Worm (Caenorhabditis elegans) whole organism, mixed stage, embryonic: ENCODE results near the gene T10D4.11.

ENCODE experiments used
- M03D4.4 ChIP-seq: sonication (generic microtip); optimal IDR thresholded peaks from 2 replicates; lab custom pipeline; 2017; ENCODE audit warnings: mild to moderate bottlenecking, missing genetic modification characterization, missing compliant biosample characterization
- blmp-1 ChIP-seq: fragments of 150-350 bp; optimal IDR thresholded peaks from 2 replicates; lab custom pipeline; 2014; ENCODE audit warnings: missing biosample characterization, missing genetic modification characterization
- ceh-39 ChIP-seq: fragments of 150-350 bp; optimal IDR thresholded peaks from 2 replicates; lab custom pipeline; 2014; ENCODE audit warnings: missing biosample characterization, missing genetic modification characterization
- ceh-43 ChIP-seq: fragments of 200-800 bp; sonication (Bioruptor generic); optimal IDR thresholded peaks from 2 replicates; lab custom pipeline; 2018; ENCODE audit warnings: mild to moderate bottlenecking, missing genetic modification characterization, moderate library complexity, missing compliant biosample characterization
- ceh-83 ChIP-seq: fragments of 200-800 bp; sonication (Bioruptor generic); optimal IDR thresholded peaks from 2 replicates; lab custom pipeline; 2018; ENCODE audit warnings: mild to moderate bottlenecking, missing genetic modification characterization, missing compliant biosample characterization
- ces-1 ChIP-seq: fragments of 150-350 bp; optimal IDR thresholded peaks from 2 replicates; lab custom pipeline; 2014; ENCODE audit warnings: missing biosample characterization, missing genetic modification reagents, missing genetic modification characterization
- drap-1 ChIP-seq: fragments of 200-800 bp; sonication (Bioruptor generic); optimal IDR thresholded peaks from 3 replicates; lab custom pipeline; 2018; ENCODE audit warnings: mild to moderate bottlenecking, missing genetic modification characterization, missing compliant biosample characterization
- elt-1 ChIP-seq: sonication (generic microtip); optimal IDR thresholded peaks from 2 replicates; lab custom pipeline; 2017; ENCODE audit warnings: missing genetic modification characterization, mild to moderate bottlenecking, missing compliant biosample characterization, antibody characterized with exemption, moderate library complexity, borderline replicate concordance; ENCODE audit not compliant: insufficient read depth
- elt-3 ChIP-seq: fragments of 150-350 bp; optimal IDR thresholded peaks from 2 replicates; lab custom pipeline; 2014; ENCODE audit warnings: missing biosample characterization, missing genetic modification characterization
- flh-1 ChIP-seq: fragments of 200-800 bp; sonication (Bioruptor generic); optimal IDR thresholded peaks from 2 replicates; lab custom pipeline; 2018; ENCODE audit warnings: mild to moderate bottlenecking, missing genetic modification characterization, moderate library complexity, missing compliant biosample characterization
- ham-2 ChIP-seq: fragments of 200-800 bp; sonication (Bioruptor generic); optimal IDR thresholded peaks from 2 replicates; lab custom pipeline; 2018; ENCODE audit warnings: mild to moderate bottlenecking, missing genetic modification characterization, missing compliant biosample characterization
- hlh-1 ChIP-seq: fragments of 150-350 bp; optimal IDR thresholded peaks from 2 replicates; lab custom pipeline; 2014; ENCODE audit warnings: missing biosample characterization, missing genetic modification reagents, missing genetic modification characterization
- lin-13 ChIP-seq: fragments of 150-350 bp; optimal IDR thresholded peaks from 2 replicates; lab custom pipeline; 2014; ENCODE audit warnings: missing biosample characterization, missing genetic modification characterization
- lin-32 ChIP-seq: fragments of 200-800 bp; sonication (Bioruptor generic); optimal IDR thresholded peaks from 2 replicates; lab custom pipeline; 2018; ENCODE audit warnings: mild to moderate bottlenecking, missing genetic modification characterization, missing compliant biosample characterization
- lsy-2 ChIP-seq: fragments of 150-350 bp; optimal IDR thresholded peaks from 2 replicates; lab custom pipeline; 2014; ENCODE audit warnings: missing biosample characterization, missing genetic modification characterization
- mep-1 ChIP-seq: fragments of 150-350 bp; optimal IDR thresholded peaks from 2 replicates; lab custom pipeline; 2017; ENCODE audit warnings: missing biosample characterization, missing genetic modification reagents, missing genetic modification characterization, inconsistent platforms
- mls-2 ChIP-seq: sonication (generic microtip); optimal IDR thresholded peaks from 2 replicates; lab custom pipeline; 2016; ENCODE audit warnings: mild to moderate bottlenecking, missing genetic modification characterization, moderate library complexity, missing compliant biosample characterization
- nhr-12 ChIP-seq: fragments of 150-350 bp; optimal IDR thresholded peaks from 2 replicates; lab custom pipeline; 2014; ENCODE audit warnings: missing biosample characterization, missing genetic modification characterization
- nhr-2 ChIP-seq: fragments of 150-350 bp; optimal IDR thresholded peaks from 2 replicates; lab custom pipeline; 2014; ENCODE audit warnings: missing biosample characterization, missing genetic modification characterization
- nhr-237 ChIP-seq: fragments of 150-350 bp; optimal IDR thresholded peaks from 2 replicates; lab custom pipeline; 2014; ENCODE audit warnings: missing biosample characterization, missing genetic modification characterization
- nhr-28 ChIP-seq: fragments of 150-350 bp; optimal IDR thresholded peaks from 2 replicates; lab custom pipeline; 2014; ENCODE audit warnings: missing biosample characterization, missing genetic modification characterization
- nhr-76 ChIP-seq: sonication (generic microtip); optimal IDR thresholded peaks from 2 replicates; lab custom pipeline; 2017; ENCODE audit warnings: missing biosample characterization, missing genetic modification characterization
- pha-4 ChIP-seq: fragments of 150-350 bp; optimal IDR thresholded peaks from 2 replicates; lab custom pipeline; 2018; ENCODE audit warnings: missing biosample characterization, missing genetic modification reagents, missing genetic modification characterization
- sem-2 ChIP-seq: fragments of 200-800 bp; sonication (Bioruptor generic); optimal IDR thresholded peaks from 2 replicates; lab custom pipeline; 2018; ENCODE audit warnings: mild to moderate bottlenecking, missing genetic modification characterization, missing compliant biosample characterization
- snpc-4 ChIP-seq: fragments of 150-350 bp; optimal IDR thresholded peaks from 2 replicates; lab custom pipeline; 2014; ENCODE audit warnings: missing biosample characterization, missing genetic modification characterization
- sptf-1 ChIP-seq: sonication (generic microtip); optimal IDR thresholded peaks from 2 replicates; lab custom pipeline; 2017; ENCODE audit warnings: mild to moderate bottlenecking, missing genetic modification characterization, moderate library complexity, missing compliant biosample characterization
- tbx-8 ChIP-seq: fragments of 200-800 bp; sonication (Bioruptor generic); optimal IDR thresholded peaks from 2 replicates; lab custom pipeline; 2018; ENCODE audit warnings: mild to moderate bottlenecking, missing genetic modification characterization, moderate library complexity, missing compliant biosample characterization
- unc-39 ChIP-seq: fragments of 150-350 bp; optimal IDR thresholded peaks from 2 replicates; lab custom pipeline; 2014; ENCODE audit warnings: missing biosample characterization, missing genetic modification characterization
- unc-62 ChIP-seq: fragments of 150-350 bp; optimal IDR thresholded peaks from 2 replicates; lab custom pipeline; 2014; ENCODE audit warnings: missing biosample characterization, missing genetic modification reagents, missing genetic modification characterization
- zip-8 ChIP-seq: fragments of 150-350 bp; optimal IDR thresholded peaks from 2 replicates; lab custom pipeline; 2014; ENCODE audit warnings: missing biosample characterization, missing genetic modification characterization
- ztf-11 ChIP-seq: fragments of 150-350 bp; optimal IDR thresholded peaks from 2 replicates; lab custom pipeline; 2014; ENCODE audit warnings: missing biosample characterization, missing genetic modification characterization

Gene T10D4.11

ce11 chrII:3113289-3113688 is 36.1 kb downstream of the T10D4.11 start:
- TF ChIP-seq snpc-4 (no peak), ztf-11 (no peak), nhr-28 (tag; lab: Kevin White, UChicago) (no peak)

ce11 chrII:3112313-3112712 is 37.1 kb downstream of the T10D4.11 start, which contains the start of gene Y25C1A.2:
TSS of gene Y25C1A.2 (plus strand) at chrII:3112613.
- TF ChIP-seq M03D4.4 (tag; lab: Kevin White, UChicago) (no peak), unc-62 (GFP tag; lab: Kevin White, UChicago) (no peak), nhr-12 (no peak), snpc-4 (no peak), flh-1 (GFP tag; lab: Kevin White, UChicago) (no peak), lsy-2 (tag; lab: Kevin White, UChicago) (no peak), ceh-43 (no peak), ceh-39 (tag; lab: Kevin White, UChicago) (no peak), zip-8 (tag; lab: Kevin White, UChicago) (no peak), blmp-1 (tag; lab: Kevin White, UChicago) (no peak), nhr-2 (tag; lab: Kevin White, UChicago) (no peak), ham-2 (GFP tag; lab: Kevin White, UChicago) (no peak)

ce11 chrII:3111147-3111546 is 38.3 kb downstream of the T10D4.11 start, which contains the start of gene Y25C1A.13:
TSS of gene Y25C1A.13 (minus strand) at chrII:3111247.
- no peak for TF ChIP-seq ham-2 (GFP tag; lab: Kevin White, UChicago)
- TF ChIP-seq unc-62 (GFP tag; lab: Kevin White, UChicago), result no peak
- TF ChIP-seq lsy-2 (tag; lab: Kevin White, UChicago), result no peak
- no peak for TF ChIP-seq nhr-28 (tag; lab: Kevin White, UChicago)
- TF ChIP-seq ceh-43, result no peak
- TF ChIP-seq hlh-1 (tag; lab: Kevin White, UChicago), result no peak
- no peak for TF ChIP-seq unc-39 (tag; lab: Kevin White, UChicago)
- TF ChIP-seq ceh-83 (GFP tag; lab: Kevin White, UChicago), result no peak
- TF ChIP-seq mep-1 (tag; lab: Kevin White, UChicago), result no peak
- TF ChIP-seq ceh-39 (tag; lab: Kevin White, UChicago), result no peak

DNA sequence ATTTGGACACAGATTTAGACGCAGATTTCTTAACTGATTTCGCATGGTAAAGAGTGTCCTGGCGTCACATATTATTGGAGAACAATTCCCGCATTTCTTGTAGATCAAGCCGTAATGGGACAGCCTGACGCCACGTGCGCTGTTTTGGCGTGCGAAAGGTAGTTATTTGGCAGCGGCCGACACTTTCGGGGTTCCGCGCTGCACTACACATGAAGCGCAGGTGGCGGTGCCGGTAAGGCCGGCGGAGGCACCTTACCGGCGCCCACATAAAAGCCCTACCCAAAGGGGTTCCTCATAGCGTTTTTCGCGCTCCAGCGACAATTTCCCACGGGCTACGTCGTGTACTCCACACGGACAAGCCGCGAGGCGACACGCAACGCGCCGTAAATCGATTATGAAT is 39.3 kb downstream of the T10D4.11 start:
- TF ChIP-seq mls-2 (tag; lab: Kevin White, UChicago), result no peak

ce11 chrII:3109533-3109932 is 39.9 kb downstream of the T10D4.11 start:
- TF ChIP-seq ham-2 (GFP tag; lab: Kevin White, UChicago) (no peak), lsy-2 (tag; lab: Kevin White, UChicago) (no peak), drap-1 (GFP tag; lab: Kevin White, UChicago) (no peak), hlh-1 (tag; lab: Kevin White, UChicago) (no peak), lin-32 (GFP tag; lab: Kevin White, UChicago) (no peak), sem-2 (GFP tag; lab: Kevin White, UChicago) (no peak), ceh-43 (no peak), elt-3 (tag; lab: Kevin White, UChicago) (no peak)

ce11 chrII:3108101-3108500 is 41.3 kb downstream of the T10D4.11 start:
- TF ChIP-seq ceh-83 (GFP tag; lab: Kevin White, UChicago) (peak; percentile 43), snpc-4 (no peak)

- no peak for TF ChIP-seq ham-2 (GFP tag; lab: Kevin White, UChicago)
- TF ChIP-seq pha-4 (tag; lab: Kevin White, UChicago), result no peak
- no peak for TF ChIP-seq lin-13
- TF ChIP-seq ceh-39 (tag; lab: Kevin White, UChicago), result no peak
- TF ChIP-seq mls-2 (tag; lab: Kevin White, UChicago), result no peak
- TF ChIP-seq ces-1 (GFP tag; lab: Kevin White, UChicago), result no peak
- no peak for TF ChIP-seq nhr-76 (tag; lab: Kevin White, UChicago)
- TF ChIP-seq sptf-1 (tag; lab: Kevin White, UChicago), result no peak
- no peak for TF ChIP-seq blmp-1 (tag; lab: Kevin White, UChicago)
- no peak for TF ChIP-seq lin-32 (GFP tag; lab: Kevin White, UChicago)
- no peak for TF ChIP-seq nhr-2 (tag; lab: Kevin White, UChicago)
- no peak for TF ChIP-seq mep-1 (tag; lab: Kevin White, UChicago)
- no peak for TF ChIP-seq nhr-12
- TF ChIP-seq nhr-237 (tag; lab: Kevin White, UChicago), result no peak
- TF ChIP-seq unc-39 (tag; lab: Kevin White, UChicago), result no peak
- no peak for TF ChIP-seq tbx-8
- TF ChIP-seq elt-1 (tag; lab: Kevin White, UChicago), result no peak
- TF ChIP-seq snpc-4, result no peak
- TF ChIP-seq, all 35 proteins: peak for 0
Observed at ce11 chrII:3105765-3106164, 43.7 kb downstream of the T10D4.11 start, which contains the start of gene clec-122. TSS of gene clec-122 (plus strand) at chrII:3106065.
